Fruit fly (Drosophila melanogaster) whole organism, wandering third instar larva: Measurements from ENCODE around the gene CG31077.
A peak's percentile ranks its signal among the peaks of the same experiment; 100 is the strongest.

Experiments
- Abd-B ChIP-seq: fragments of >200 bp; optimal IDR thresholded peaks from 2 replicates; lab custom pipeline; 2017; ENCODE audit warnings: missing biosample characterization, missing genetic modification characterization
- CG32264 ChIP-seq: fragments of 200-800 bp; sonication (Bioruptor generic); optimal IDR thresholded peaks from 2 replicates; lab custom pipeline; 2016; ENCODE audit warnings: missing biosample characterization, missing genetic modification characterization
- CG9705 ChIP-seq: fragments of 200-800 bp; sonication (Bioruptor generic); optimal IDR thresholded peaks from 2 replicates; lab custom pipeline; 2018; ENCODE audit warnings: missing biosample characterization, mild to moderate bottlenecking, missing genetic modification characterization
- CrebA ChIP-seq: fragments of 200-800 bp; sonication (Bioruptor generic); optimal IDR thresholded peaks from 2 replicates; lab custom pipeline; 2016; ENCODE audit warnings: missing biosample characterization, mild to moderate bottlenecking, missing genetic modification characterization, borderline replicate concordance
- Dfd ChIP-seq: fragments of >200 bp; optimal IDR thresholded peaks from 2 replicates; lab custom pipeline; 2017; ENCODE audit warnings: missing biosample characterization, missing genetic modification characterization
- Dif ChIP-seq: fragments of 200-275, 200-300 bp; sonication (Bioruptor generic); optimal IDR thresholded peaks from 2 replicates; lab custom pipeline; 2018; ENCODE audit warnings: missing biosample characterization, missing genetic modification characterization; ENCODE audit not compliant: partially characterized antibody
- GATAd ChIP-seq: sonication (Bioruptor generic); optimal IDR thresholded peaks from 2 replicates; lab custom pipeline; 2016; ENCODE audit warnings: missing biosample characterization, missing genetic modification characterization
- HLH106 ChIP-seq: fragments of 200-800 bp; optimal IDR thresholded peaks from 3 replicates; lab custom pipeline; 2019; ENCODE audit warnings: missing biosample characterization, mild to moderate bottlenecking, missing genetic modification characterization, moderate library complexity
- Hr78 ChIP-seq: fragments of >200 bp; optimal IDR thresholded peaks from 2 replicates; lab custom pipeline; 2017; ENCODE audit warnings: missing biosample characterization, missing genetic modification characterization
- Hr83 ChIP-seq: fragments of 200-300 bp; sonication (Bioruptor generic); optimal IDR thresholded peaks from 2 replicates; lab custom pipeline; 2016; ENCODE audit warnings: missing biosample characterization, mild to moderate bottlenecking, missing genetic modification characterization, moderate library complexity; ENCODE audit not compliant: poor library complexity, severe bottlenecking
- Mio ChIP-seq: sonication (Bioruptor generic); optimal IDR thresholded peaks from 2 replicates; lab custom pipeline; 2016; ENCODE audit warnings: missing biosample characterization, missing genetic modification characterization
- Myc ChIP-seq: fragments of >200 bp; optimal IDR thresholded peaks from 2 replicates; lab custom pipeline; 2017
- OdsH ChIP-seq: fragments of 200-800 bp; sonication (Bioruptor generic); optimal IDR thresholded peaks from 2 replicates; lab custom pipeline; 2016; ENCODE audit warnings: missing biosample characterization, mild to moderate bottlenecking, missing genetic modification characterization
- Rel ChIP-seq, 2 experiments: fragments of 200-800 bp; sonication (Bioruptor generic) in 1 of 2; optimal IDR thresholded peaks; 2 replicates in 1 of 2; 3 replicates in 1 of 2; lab custom pipeline; 2016 to 2019; ENCODE audit warnings: mild to moderate bottlenecking in 2 of 2, missing biosample characterization in 2 of 2, missing genetic modification characterization in 2 of 2, moderate library complexity in 1 of 2
- Sp1 ChIP-seq: fragments of 200-800 bp; sonication (Bioruptor generic); optimal IDR thresholded peaks from 3 replicates; lab custom pipeline; 2019; ENCODE audit warnings: missing biosample characterization, mild to moderate bottlenecking, missing genetic modification characterization, moderate library complexity
- Vsx2 ChIP-seq: fragments of 200-300, 225-300 bp; sonication (Bioruptor generic); optimal IDR thresholded peaks from 2 replicates; lab custom pipeline; 2018; ENCODE audit warnings: missing biosample characterization, missing genetic modification characterization; ENCODE audit not compliant: partially characterized antibody
- br ChIP-seq: fragments of 200-800 bp; sonication (Bioruptor generic); optimal IDR thresholded peaks from 2 replicates; lab custom pipeline; 2016; ENCODE audit warnings: missing biosample characterization, missing genetic modification characterization
- dl ChIP-seq, 2 experiments: fragments of 175-275, 200-275 bp in 1 of 2; fragments of 200-275 bp in 1 of 2; sonication (Bioruptor generic); optimal IDR thresholded peaks; lab custom pipeline; 2018; ENCODE audit warnings: mild to moderate bottlenecking in 2 of 2, missing biosample characterization in 2 of 2, missing genetic modification characterization in 2 of 2, moderate library complexity in 2 of 2; ENCODE audit not compliant: partially characterized antibody in 2 of 2, insufficient read depth in 1 of 2
- dsf ChIP-seq: sonication (Bioruptor generic); optimal IDR thresholded peaks from 2 replicates; lab custom pipeline; 2016; ENCODE audit warnings: missing biosample characterization, missing genetic modification characterization, borderline replicate concordance
- ey ChIP-seq: fragments of 200-800 bp; sonication (Bioruptor generic); optimal IDR thresholded peaks from 2 replicates; lab custom pipeline; 2016; ENCODE audit warnings: missing biosample characterization, missing genetic modification characterization
- fru ChIP-seq: fragments of 200-800 bp; sonication (Bioruptor generic); optimal IDR thresholded peaks from 3 replicates; lab custom pipeline; 2016; ENCODE audit warnings: missing biosample characterization, mild to moderate bottlenecking, missing genetic modification characterization
- h ChIP-seq: fragments of 200-800 bp; sonication (Bioruptor generic); optimal IDR thresholded peaks from 3 replicates; lab custom pipeline; 2016; ENCODE audit warnings: missing biosample characterization, mild to moderate bottlenecking, missing genetic modification characterization
- jim ChIP-seq: fragments of 175-275, 200-325 bp; sonication (Bioruptor generic); optimal IDR thresholded peaks from 2 replicates; lab custom pipeline; 2016; ENCODE audit warnings: missing biosample characterization, mild to moderate bottlenecking, missing genetic modification characterization
- lola ChIP-seq: fragments of >200 bp; optimal IDR thresholded peaks from 2 replicates; lab custom pipeline; 2017; ENCODE audit warnings: missing biosample characterization, missing genetic modification characterization
- pan ChIP-seq: fragments of >200 bp; optimal IDR thresholded peaks from 2 replicates; lab custom pipeline; 2017
- psq ChIP-seq: fragments of 200-800 bp; sonication (Bioruptor generic); optimal IDR thresholded peaks from 3 replicates; lab custom pipeline; 2017; ENCODE audit warnings: missing biosample characterization, mild to moderate bottlenecking, missing genetic modification characterization, moderate library complexity
- rgr ChIP-seq: fragments of 200-800 bp; sonication (Bioruptor generic); optimal IDR thresholded peaks from 3 replicates; lab custom pipeline; 2016; ENCODE audit warnings: missing biosample characterization, mild to moderate bottlenecking, missing genetic modification characterization
- sage ChIP-seq: fragments of 200-800 bp; sonication (Bioruptor generic); optimal IDR thresholded peaks from 2 replicates; lab custom pipeline; 2016; ENCODE audit warnings: missing biosample characterization, mild to moderate bottlenecking, missing genetic modification characterization
- sv ChIP-seq: fragments of 200-800 bp; sonication (Bioruptor generic); optimal IDR thresholded peaks from 3 replicates; lab custom pipeline; 2016; ENCODE audit warnings: missing biosample characterization, missing genetic modification characterization
- woc ChIP-seq: sonication (Bioruptor generic); optimal IDR thresholded peaks from 2 replicates; lab custom pipeline; 2016; ENCODE audit warnings: missing biosample characterization, mild to moderate bottlenecking, missing genetic modification characterization

Gene CG31077

dm6 chr3R:26999452-26999851 lies at the start of gene CG31077:
TSS of gene CG31077 (plus strand) at chr3R:26999752.
- TF ChIP-seq CG9705 (GFP tag; lab: Kevin White, UChicago) (no peak), psq (GFP tag; lab: Kevin White, UChicago) (no peak), woc (GFP tag; lab: Kevin White, UChicago) (no peak), Myc (lab: Kevin White, UChicago) (no peak), Abd-B (GFP tag; lab: Kevin White, UChicago) (no peak), dsf (no peak), HLH106 (tag; lab: Kevin White, UChicago) (no peak), rgr (GFP tag; lab: Kevin White, UChicago) (no peak), dl (GFP tag; optimal IDR thresholded peaks at IDR 0.05; lab: Kevin White, UChicago; ENCODE audit: insufficient read depth in 1 of 2, partially characterized antibody in 2 of 2) (no peak), CG32264 (no peak), Dfd (no peak), lola (no peak), Hr78 (GFP tag; lab: Kevin White, UChicago) (no peak), jim (GFP tag; lab: Kevin White, UChicago) (no peak), Hr83 (GFP tag; lab: Kevin White, UChicago) (no peak), GATAd (GFP tag; lab: Kevin White, UChicago) (no peak), ey (GFP tag; lab: Kevin White, UChicago) (no peak), OdsH (GFP tag; lab: Kevin White, UChicago) (no peak), Rel (GFP tag; optimal IDR thresholded peaks at IDR 0.05; lab: Kevin White, UChicago) (no peak), Rel (tag; optimal IDR thresholded peaks at IDR 0.05; lab: Kevin White, UChicago) (no peak), Sp1 (GFP tag; lab: Kevin White, UChicago) (no peak)

- no peak for TF ChIP-seq br (GFP tag; lab: Kevin White, UChicago)
- no peak for TF ChIP-seq CrebA (GFP tag; lab: Kevin White, UChicago)
- no peak for TF ChIP-seq Dif
- peak; percentile 10 for TF ChIP-seq sv (GFP tag; lab: Kevin White, UChicago)
These were observed 47.2 kb upstream of the CG31077 start for dm6 chr3R:26952200-26952856.

dm6 chr3R:26952857-26953477 lies 46.6 kb upstream of the CG31077 start:
- TF ChIP-seq HLH106 (tag; lab: Kevin White, UChicago) (no peak), Vsx2 (GFP tag; lab: Kevin White, UChicago) (no peak), Abd-B (GFP tag; lab: Kevin White, UChicago) (no peak), pan (lab: Kevin White, UChicago) (no peak), fru (no peak), Dfd (no peak), Dif (no peak), sage (GFP tag; lab: Kevin White, UChicago) (no peak), h (GFP tag; lab: Kevin White, UChicago) (no peak), Hr83 (GFP tag; lab: Kevin White, UChicago) (no peak), psq (GFP tag; lab: Kevin White, UChicago) (no peak), Mio (GFP tag; lab: Kevin White, UChicago) (no peak), Myc (lab: Kevin White, UChicago) (no peak), lola (no peak), dl (GFP tag; optimal IDR thresholded peaks at IDR 0.05; lab: Kevin White, UChicago; ENCODE audit: insufficient read depth in 1 of 2, partially characterized antibody in 2 of 2) (no peak), CrebA (GFP tag; lab: Kevin White, UChicago) (no peak)

dm6 chr3R:26953478-26953874 lies 46.1 kb upstream of the CG31077 start:
- no peak for TF ChIP-seq GATAd (GFP tag; lab: Kevin White, UChicago)
- no peak for TF ChIP-seq Vsx2 (GFP tag; lab: Kevin White, UChicago)
- peak; percentile 43 for TF ChIP-seq br (GFP tag; lab: Kevin White, UChicago)
- no peak for TF ChIP-seq Hr78 (GFP tag; lab: Kevin White, UChicago)
- TF ChIP-seq Rel (GFP tag; optimal IDR thresholded peaks at IDR 0.05; lab: Kevin White, UChicago) = no peak
- no peak for TF ChIP-seq Rel (tag; optimal IDR thresholded peaks at IDR 0.05; lab: Kevin White, UChicago)
- TF ChIP-seq ey (GFP tag; lab: Kevin White, UChicago) = peak; percentile 41
- no peak for TF ChIP-seq Abd-B (GFP tag; lab: Kevin White, UChicago)
- TF ChIP-seq rgr (GFP tag; lab: Kevin White, UChicago) = peak; percentile 51
